Worm (Caenorhabditis elegans): ENCODE data around the gene somi-1.

The somi-1 gene

ce11 chrV:13389454-13389853 is 1.7 kb downstream of the somi-1 start:
- TF ChIP-seq him-1 (tag; optimal IDR thresholded peaks at IDR 0.05) (no peak), dao-5 (tag; optimal IDR thresholded peaks at IDR 0.05) (no peak), W03F9.2 (tag; optimal IDR thresholded peaks at IDR 0.05) (no peak)

- TF ChIP-seq him-1 (tag; optimal IDR thresholded peaks at IDR 0.05), result no peak
- TF ChIP-seq dao-5 (tag; optimal IDR thresholded peaks at IDR 0.05), result no peak
- TF ChIP-seq W03F9.2 (tag; optimal IDR thresholded peaks at IDR 0.05), result no peak
Measured at ce11 chrV:13388961-13389360, 2.2 kb downstream of the somi-1 start.

ce11 chrV:13387472-13387871 is 3.7 kb downstream of the somi-1 start:
- TF ChIP-seq dao-5 (tag; optimal IDR thresholded peaks at IDR 0.05) (no peak), him-1 (tag; optimal IDR thresholded peaks at IDR 0.05) (no peak), W03F9.2 (tag; optimal IDR thresholded peaks at IDR 0.05) (no peak)

ce11 chrV:13385798-13386197 is 5.4 kb downstream of the somi-1 start, which contains the start of gene gcy-34:
Gene gcy-34 (minus strand): TSS chrV:13385898.
- TF ChIP-seq him-1 (tag; optimal IDR thresholded peaks at IDR 0.05) (no peak), dao-5 (tag; optimal IDR thresholded peaks at IDR 0.05) (no peak), W03F9.2 (tag; optimal IDR thresholded peaks at IDR 0.05) (no peak)

- no peak for TF ChIP-seq dao-5 (tag; optimal IDR thresholded peaks at IDR 0.05)
- no peak for TF ChIP-seq W03F9.2 (tag; optimal IDR thresholded peaks at IDR 0.05)
- TF ChIP-seq him-1 (tag; optimal IDR thresholded peaks at IDR 0.05), result no peak
Measured at ce11 chrV:13380980-13381379, 10.2 kb downstream of the somi-1 start, which contains the start of gene cpz-2. Gene cpz-2 (plus strand): TSS chrV:13381189.

- no peak for TF ChIP-seq dao-5 (tag; optimal IDR thresholded peaks at IDR 0.05)
- TF ChIP-seq W03F9.2 (tag; optimal IDR thresholded peaks at IDR 0.05), result no peak
- no peak for TF ChIP-seq him-1 (tag; optimal IDR thresholded peaks at IDR 0.05)
Measured at ce11 chrV:13380178-13380577, 11.0 kb downstream of the somi-1 start, which contains the start of gene ifbp-1. Gene ifbp-1 (minus strand): TSS chrV:13380262.

- TF ChIP-seq dao-5 (tag; optimal IDR thresholded peaks at IDR 0.05) (no peak), him-1 (tag; optimal IDR thresholded peaks at IDR 0.05) (no peak), W03F9.2 (tag; optimal IDR thresholded peaks at IDR 0.05) (no peak)
Measured at ce11 chrV:13377130-13377529, 14.1 kb downstream of the somi-1 start.

ce11 chrV:13375861-13376260 is 15.3 kb downstream of the somi-1 start:
- TF ChIP-seq dao-5 (tag; optimal IDR thresholded peaks at IDR 0.05), result no peak
- TF ChIP-seq W03F9.2 (tag; optimal IDR thresholded peaks at IDR 0.05), result no peak
- TF ChIP-seq him-1 (tag; optimal IDR thresholded peaks at IDR 0.05), result no peak

ce11 chrV:13374532-13374931 is 16.7 kb downstream of the somi-1 start:
- TF ChIP-seq W03F9.2 (tag; optimal IDR thresholded peaks at IDR 0.05), result no peak
- no peak for TF ChIP-seq dao-5 (tag; optimal IDR thresholded peaks at IDR 0.05)
- TF ChIP-seq him-1 (tag; optimal IDR thresholded peaks at IDR 0.05), result no peak

- TF ChIP-seq W03F9.2 (tag; optimal IDR thresholded peaks at IDR 0.05) (no peak), dao-5 (tag; optimal IDR thresholded peaks at IDR 0.05) (no peak), him-1 (tag; optimal IDR thresholded peaks at IDR 0.05) (no peak)
Measured at ce11 chrV:13373643-13374042, 17.6 kb downstream of the somi-1 start.

- TF ChIP-seq W03F9.2 (tag; optimal IDR thresholded peaks at IDR 0.05), result no peak
- TF ChIP-seq him-1 (tag; optimal IDR thresholded peaks at IDR 0.05), result no peak
- no peak for TF ChIP-seq dao-5 (tag; optimal IDR thresholded peaks at IDR 0.05)
Measured at ce11 chrV:13372821-13373220, 18.4 kb downstream of the somi-1 start.

ce11 chrV:13371336-13371735 is 19.9 kb downstream of the somi-1 start:
- TF ChIP-seq him-1 (tag; optimal IDR thresholded peaks at IDR 0.05) (no peak), dao-5 (tag; optimal IDR thresholded peaks at IDR 0.05) (no peak), W03F9.2 (tag; optimal IDR thresholded peaks at IDR 0.05) (no peak)

- TF ChIP-seq W03F9.2 (tag; optimal IDR thresholded peaks at IDR 0.05) (no peak), dao-5 (tag; optimal IDR thresholded peaks at IDR 0.05) (no peak), him-1 (tag; optimal IDR thresholded peaks at IDR 0.05) (no peak)
Measured at ce11 chrV:13370265-13370664, 20.9 kb downstream of the somi-1 start.

ce11 chrV:13369663-13370062 is 21.5 kb downstream of the somi-1 start:
- TF ChIP-seq dao-5 (tag; optimal IDR thresholded peaks at IDR 0.05), result no peak
- TF ChIP-seq him-1 (tag; optimal IDR thresholded peaks at IDR 0.05), result no peak
- no peak for TF ChIP-seq W03F9.2 (tag; optimal IDR thresholded peaks at IDR 0.05)

- no peak for TF ChIP-seq him-1 (tag; optimal IDR thresholded peaks at IDR 0.05)
- TF ChIP-seq dao-5 (tag; optimal IDR thresholded peaks at IDR 0.05), result no peak
- no peak for TF ChIP-seq W03F9.2 (tag; optimal IDR thresholded peaks at IDR 0.05)
Measured at ce11 chrV:13367024-13367423, 24.2 kb downstream of the somi-1 start, which contains the start of gene srx-125. Gene srx-125 (plus strand): TSS chrV:13367324.
